Fruit fly (Drosophila melanogaster): ENCODE data around the gene CG33252.

The CG33252 gene

DNA sequence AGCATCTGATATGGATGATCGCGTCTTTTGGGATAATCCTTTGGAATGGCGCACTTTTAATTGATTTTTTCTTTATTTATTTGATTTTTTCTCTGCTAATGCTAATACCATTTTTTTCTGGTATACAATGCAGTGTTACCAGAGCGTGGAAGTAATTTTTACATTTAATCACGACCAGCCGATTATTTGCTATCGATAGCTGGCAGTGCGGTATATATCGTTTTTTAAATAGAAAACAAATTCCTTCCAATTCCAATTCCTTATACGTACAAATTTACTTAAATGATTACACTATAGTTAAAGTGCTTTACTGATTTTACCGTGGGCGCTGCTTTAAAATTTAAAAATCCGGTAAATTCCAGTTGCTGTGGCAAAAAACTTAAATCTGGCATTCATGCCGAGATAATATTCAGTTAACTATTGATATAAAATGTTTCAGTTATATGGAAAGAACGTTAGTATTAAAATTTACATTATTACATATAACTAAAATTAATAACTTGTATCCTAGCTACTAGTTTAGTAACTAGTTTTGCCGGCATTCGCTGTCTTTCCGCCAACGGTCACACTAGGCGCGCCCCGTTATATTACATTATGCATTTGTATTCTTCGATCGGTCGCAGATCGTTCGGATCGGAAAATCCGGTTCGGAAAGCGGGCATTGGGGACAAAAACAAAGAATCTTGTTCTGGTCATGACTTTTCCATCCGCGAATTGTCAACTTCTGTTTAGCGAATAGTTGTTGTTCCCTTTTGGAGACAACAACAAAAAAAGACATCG, 45.9 kb upstream of the CG33252 start, which contains the start of the genes CG13001 and RhoGAP15B (continued):
- peak; percentile 36 for TF ChIP-seq trem (tag; optimal IDR thresholded peaks at IDR 0.05)
- peak; percentile 32; the same call in 1 of the 2 replicates for TF ChIP-seq vvl (GFP tag; IDR thresholded peaks at IDR 0.05)
- peak; percentile 67 for TF ChIP-seq E2f2 (GFP tag; IDR thresholded peaks at IDR 0.05)
- peak; percentile 14; the same call in 1 of the 4 replicates for TF ChIP-seq chinmo (GFP tag; IDR thresholded peaks at IDR 0.05; ENCODE audit: partially characterized antibody)
- TF ChIP-seq seq (GFP tag; IDR thresholded peaks at IDR 0.05) = no peak
- no peak for TF ChIP-seq pnt (GFP tag; optimal IDR thresholded peaks at IDR 0.05)
- no peak for TF ChIP-seq CG8290 (GFP tag; optimal IDR thresholded peaks at IDR 0.05)
- TF ChIP-seq CG8290 (tag; optimal IDR thresholded peaks at IDR 0.05) = peak in 1 of 2 experiments; percentile 38

DNA sequence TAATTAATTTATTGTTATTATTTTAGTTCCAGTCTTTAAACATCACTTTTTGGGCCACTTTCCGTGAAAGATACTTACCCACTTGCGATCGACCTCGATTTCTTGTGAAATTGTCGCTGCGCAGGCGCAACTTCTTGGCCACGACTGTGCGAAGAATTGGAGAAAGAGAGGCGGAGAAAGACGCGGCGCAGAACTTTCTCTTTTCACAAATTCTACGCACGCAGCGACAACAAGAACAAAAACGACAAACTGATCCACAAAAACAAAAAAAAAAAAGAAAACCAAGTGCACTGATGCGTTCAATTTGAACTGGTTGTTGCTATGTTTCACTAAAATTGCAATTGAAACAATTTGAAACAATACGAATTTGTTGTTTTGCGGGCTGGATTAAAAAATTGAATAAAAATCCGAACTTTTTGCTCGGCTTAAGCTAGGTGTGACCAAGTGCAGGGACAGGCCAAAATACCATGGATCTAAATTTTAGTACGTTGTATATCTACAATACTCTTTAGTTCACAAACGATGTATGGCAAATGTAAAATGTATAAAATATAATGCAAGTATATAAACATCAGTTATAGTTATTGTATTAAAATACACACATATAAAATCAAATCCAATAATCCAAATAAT, 43.6 kb upstream of the CG33252 start, which contains the start of gene wus:
TSS of gene wus (minus strand) at position 448 of the 633 bp plus-strand sequence.
- TF ChIP-seq Atf-2 (GFP tag; optimal IDR thresholded peaks at IDR 0.05) = no peak
- no peak for TF ChIP-seq Hmr (GFP tag; optimal IDR thresholded peaks at IDR 0.05)
- no peak for TF ChIP-seq tio (GFP tag; optimal IDR thresholded peaks at IDR 0.05)
- peak; percentile 28; the same call in 1 of the 2 replicates for TF ChIP-seq amos (GFP tag; IDR thresholded peaks at IDR 0.05; ENCODE audit: partially characterized antibody)
- peak; percentile 41; the same call in 1 of the 2 replicates for TF ChIP-seq CG13287 (GFP tag; IDR thresholded peaks at IDR 0.05; ENCODE audit: partially characterized antibody)
- no peak for TF ChIP-seq CG7987 (GFP tag; optimal IDR thresholded peaks at IDR 0.05)
- peak; percentile 18 for TF ChIP-seq MESR4 (GFP tag; optimal IDR thresholded peaks at IDR 0.05)
- TF ChIP-seq CG14050 (GFP tag; IDR thresholded peaks at IDR 0.05) = no peak
- peak; percentile 71 for TF ChIP-seq gfzf (GFP tag; optimal IDR thresholded peaks at IDR 0.05)
- peak; percentile 70 for TF ChIP-seq E2f2 (GFP tag; IDR thresholded peaks at IDR 0.05)
- peak; percentile 15; the same call in 1 of the 3 replicates for TF ChIP-seq CG34224 (GFP tag; IDR thresholded peaks at IDR 0.05; ENCODE audit: partially characterized antibody)
- TF ChIP-seq Dp (GFP tag; optimal IDR thresholded peaks at IDR 0.05) = peak; percentile 59
- peak; percentile 36 for TF ChIP-seq nom (GFP tag; optimal IDR thresholded peaks at IDR 0.05)
- TF ChIP-seq pzg (GFP tag; optimal IDR thresholded peaks at IDR 0.05) = peak; percentile 41
- peak; percentile 17; the same call in 1 of the 2 replicates for TF ChIP-seq MBD-R2 (GFP tag; IDR thresholded peaks at IDR 0.05)
- no peak for TF ChIP-seq CTCF (GFP tag; optimal IDR thresholded peaks at IDR 0.05)
- 0 out of 2 replicates have a peak, but pooled peaks have one; percentile 24 for TF ChIP-seq Scr (GFP tag; IDR thresholded peaks at IDR 0.05; ENCODE audit: partially characterized antibody)
- peak; percentile 46 for TF ChIP-seq CG9797 (GFP tag; optimal IDR thresholded peaks at IDR 0.05)
- TF ChIP-seq CG15514 (GFP tag; optimal IDR thresholded peaks at IDR 0.05) = peak; percentile 74
- no peak for TF ChIP-seq fd102C (GFP tag; optimal IDR thresholded peaks at IDR 0.05)
- peak; percentile 77 for TF ChIP-seq CG15073 (GFP tag; optimal IDR thresholded peaks at IDR 0.05)
- TF ChIP-seq Stat92E (GFP tag; optimal IDR thresholded peaks at IDR 0.05) = peak in 1 of 3 experiments; percentile 7
- TF ChIP-seq CG1603 (tag; optimal IDR thresholded peaks at IDR 0.05) = peak; percentile 22
- TF ChIP-seq bsh (GFP tag; optimal IDR thresholded peaks at IDR 0.05) = peak in 1 of 2 experiments; percentile 28
- TF ChIP-seq stwl (tag; optimal IDR thresholded peaks at IDR 0.05) = peak; percentile 55
- TF ChIP-seq CG12659 (GFP tag; optimal IDR thresholded peaks at IDR 0.05) = peak; percentile 28
- TF ChIP-seq CG10565 (GFP tag; optimal IDR thresholded peaks at IDR 0.05) = no peak
- TF ChIP-seq kni (GFP tag; optimal IDR thresholded peaks at IDR 0.05) = peak; percentile 17
- TF ChIP-seq Blimp-1 (GFP tag; optimal IDR thresholded peaks at IDR 0.05) = peak; percentile 88
- peak; percentile 50 for TF ChIP-seq sens (GFP tag)
- no peak for TF ChIP-seq toy (GFP tag; IDR thresholded peaks at IDR 0.05)
- TF ChIP-seq BEAF-32 (GFP tag; optimal IDR thresholded peaks at IDR 0.05) = peak; percentile 41
- peak; percentile 24 for TF ChIP-seq Deaf1 (tag; optimal IDR thresholded peaks at IDR 0.05)

Data from whole organism, embryonic.